Worm (Caenorhabditis elegans): ENCODE results near the gene ZK177.9.

ce11 chrII:5556431-5556830 is 38.9 kb upstream of the ZK177.9 start, which contains the start of gene ins-11:
- TF ChIP-seq unc-39 (tag; optimal IDR thresholded peaks at IDR 0.05), result no peak
- no peak for TF ChIP-seq lin-13 (tag; optimal IDR thresholded peaks at IDR 0.05)
- TF ChIP-seq ztf-11 (tag; optimal IDR thresholded peaks at IDR 0.05), result no peak
- no peak for TF ChIP-seq lsy-2 (tag; optimal IDR thresholded peaks at IDR 0.05)
- TF ChIP-seq pha-4 (tag; optimal IDR thresholded peaks at IDR 0.05), result no peak

Measured in whole organism, mixed stage, embryonic.